Worm (Caenorhabditis elegans) whole organism, early embryonic: Measurements from ENCODE around the gene F29A7.3.

Experiments
- ama-1 ChIP-seq: fragments of 150-350 bp; optimal IDR thresholded peaks from 2 replicates; lab custom pipeline; 2014
- flt-1 ChIP-seq: fragments of 200-800 bp; sonication (Bioruptor generic); IDR thresholded peaks from 2 replicates; pipeline ENCODE4 v1.3.6; 2022; ENCODE audit warnings: missing genetic modification characterization, missing compliant biosample characterization
- hmbx-1 ChIP-seq: sonication (generic microtip); optimal IDR thresholded peaks from 2 replicates; lab custom pipeline; 2016; ENCODE audit warnings: mild to moderate bottlenecking, missing genetic modification characterization, missing compliant biosample characterization
- pes-1 ChIP-seq: fragments of 200-800 bp; sonication (Bioruptor generic); IDR thresholded peaks from 2 replicates; pipeline ENCODE4 v1.3.6; 2022; ENCODE audit warnings: missing genetic modification reagents, missing genetic modification characterization, missing compliant biosample characterization
- tbx-37 ChIP-seq: fragments of 200-800 bp; sonication (Bioruptor generic); conservative IDR thresholded peaks from 2 replicates; pipeline ENCODE4 v1.3.6; 2022; ENCODE audit warnings: missing genetic modification reagents, missing genetic modification characterization, missing compliant biosample characterization

DNA sequence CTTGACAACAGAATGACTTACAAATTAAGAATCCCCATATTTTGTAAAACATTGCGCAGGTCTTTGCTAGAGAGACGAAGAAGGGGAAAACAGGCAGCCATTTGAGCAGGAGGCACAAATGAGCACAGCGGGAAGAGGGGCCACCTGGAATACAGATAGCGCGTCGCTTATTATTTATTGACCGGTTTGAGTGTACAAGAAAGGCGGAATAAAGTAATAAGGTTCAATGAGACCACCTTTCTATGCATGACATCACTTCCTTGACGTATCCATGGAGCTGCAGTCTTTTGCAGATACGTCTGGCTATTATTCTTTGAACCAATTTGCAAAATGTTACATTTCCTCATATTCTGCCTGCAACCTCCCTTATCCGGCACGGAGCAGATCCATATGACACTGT, 21.8 kb downstream of the F29A7.3 start, which contains the start of gene fbxb-111:
- no peak for TF ChIP-seq hmbx-1 (tag; lab: Kevin White, UChicago)
- no peak for TF ChIP-seq ama-1
- TF ChIP-seq pes-1 (GFP tag; lab: Robert Waterston, UW), result no peak
- TF ChIP-seq tbx-37, result no peak
- no peak for TF ChIP-seq flt-1 (GFP tag; lab: Robert Waterston, UW)
